Fruit fly (Drosophila melanogaster): Measurements from ENCODE around the gene nAChRalpha7.

The nAChRalpha7 gene

DNA sequence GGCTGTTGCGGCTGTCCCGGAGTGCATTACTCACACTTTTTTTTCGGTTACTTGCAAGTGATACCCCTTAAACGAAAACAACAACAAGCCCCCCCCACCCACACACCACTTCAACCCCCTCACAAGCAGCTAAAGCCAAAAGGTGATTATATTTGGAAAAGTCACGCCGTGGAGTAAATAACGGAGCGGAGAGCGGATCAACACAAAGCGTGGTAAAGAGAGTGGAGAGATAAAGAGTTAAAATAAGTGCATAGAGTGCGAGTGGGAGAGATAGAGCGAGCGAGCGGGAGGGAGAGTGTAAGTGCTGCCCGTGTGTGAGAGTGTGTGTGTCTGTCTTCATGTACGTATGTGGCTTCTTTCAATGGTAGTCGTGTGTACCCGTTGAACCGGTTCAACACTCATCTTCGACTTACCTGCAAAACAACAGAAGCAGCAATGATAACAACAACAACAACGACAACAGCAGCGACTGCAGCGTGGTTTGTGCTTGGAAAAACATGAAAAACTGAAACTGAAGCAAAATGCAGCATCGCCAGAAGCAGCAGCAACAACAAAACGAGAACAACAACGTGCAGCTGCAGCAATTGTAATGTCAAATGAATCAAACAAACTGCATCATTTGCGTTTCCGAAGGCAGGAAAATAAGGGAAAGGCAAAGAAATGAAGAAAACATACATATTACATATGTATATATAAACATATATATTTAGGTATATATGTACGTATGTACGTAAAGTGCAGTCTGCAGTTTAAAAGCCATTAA, 5.4 kb upstream of the nAChRalpha7 start:
- TF ChIP-seq Dll (optimal IDR thresholded peaks at IDR 0.05) (no peak), usp (GFP tag; optimal IDR thresholded peaks at IDR 0.05) (no peak), psq (optimal IDR thresholded peaks at IDR 0.05) (no peak), pan (optimal IDR thresholded peaks at IDR 0.05) (no peak), EcR (GFP tag; optimal IDR thresholded peaks at IDR 0.05) (no peak), CG8478 (optimal IDR thresholded peaks at IDR 0.05) (no peak)

DNA sequence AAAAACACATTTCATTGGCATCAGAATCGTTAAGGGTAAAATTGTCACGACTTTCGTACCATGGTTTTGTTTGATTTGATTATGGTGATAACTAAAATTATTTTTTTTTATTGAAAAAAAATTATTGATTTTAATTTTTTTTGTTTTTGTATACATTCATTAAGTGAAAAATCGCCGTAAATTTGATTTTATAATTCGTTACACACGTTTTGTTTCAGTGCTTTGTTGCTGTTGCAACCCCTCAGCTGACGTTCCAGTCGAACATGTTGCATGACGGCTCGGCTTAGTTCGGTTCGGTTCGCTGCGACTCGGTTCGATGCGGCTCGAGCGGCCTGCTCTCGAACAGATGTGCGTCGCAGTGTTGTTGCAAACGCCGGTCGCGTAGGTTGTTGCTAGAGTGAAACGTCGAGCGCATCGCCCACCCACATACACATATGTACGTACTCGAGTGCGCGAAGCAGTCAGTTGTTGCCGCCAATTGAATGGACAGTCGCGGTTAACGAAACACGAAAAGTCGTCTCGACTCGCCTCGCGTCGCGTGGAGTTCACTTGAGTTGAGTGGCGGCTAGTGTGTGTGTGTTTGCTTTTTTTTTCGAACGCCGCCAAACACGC, 4.7 kb upstream of the nAChRalpha7 start, which contains the start of gene kek5:
kek5 (plus strand) TSS at position 352 of the 612 bp plus-strand sequence.
- TF ChIP-seq EcR (GFP tag; optimal IDR thresholded peaks at IDR 0.05) (no peak), pan (optimal IDR thresholded peaks at IDR 0.05) (no peak), psq (optimal IDR thresholded peaks at IDR 0.05) (no peak), usp (GFP tag; optimal IDR thresholded peaks at IDR 0.05) (no peak), CG8478 (optimal IDR thresholded peaks at IDR 0.05) (no peak), Dll (optimal IDR thresholded peaks at IDR 0.05) (no peak)

DNA sequence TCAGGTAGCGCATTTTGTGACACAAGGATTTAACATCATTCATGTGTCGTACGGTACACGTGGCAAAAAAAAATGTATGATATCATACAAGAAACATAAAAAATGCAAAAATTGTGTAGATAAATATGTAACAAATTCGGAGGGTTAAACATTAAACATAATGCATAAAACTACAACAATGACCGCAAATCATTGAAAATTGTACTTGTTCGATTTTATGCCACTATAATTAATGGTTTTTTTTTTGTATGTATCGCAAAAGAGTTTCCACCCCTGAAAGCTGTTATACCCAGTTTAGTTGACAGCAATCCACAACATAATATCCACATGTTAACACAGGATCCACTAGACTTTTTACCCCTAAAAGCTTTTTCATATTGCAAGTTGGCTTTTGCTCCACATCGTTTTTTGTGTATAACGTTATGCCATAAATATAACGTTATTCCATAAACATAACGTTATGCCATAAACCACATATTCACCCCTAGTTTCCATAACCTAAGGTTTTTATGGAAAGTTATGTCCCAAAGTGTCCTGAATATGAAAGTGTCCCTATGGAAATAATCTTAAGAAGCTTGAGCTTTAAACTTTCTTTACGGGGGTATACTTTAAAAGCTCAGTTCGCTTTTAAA, 704 bp upstream of the nAChRalpha7 start:
- TF ChIP-seq CG8478 (optimal IDR thresholded peaks at IDR 0.05) (no peak), usp (GFP tag; optimal IDR thresholded peaks at IDR 0.05) (no peak), psq (optimal IDR thresholded peaks at IDR 0.05) (no peak), Dll (optimal IDR thresholded peaks at IDR 0.05) (no peak), EcR (GFP tag; optimal IDR thresholded peaks at IDR 0.05) (no peak), pan (optimal IDR thresholded peaks at IDR 0.05) (no peak)

DNA sequence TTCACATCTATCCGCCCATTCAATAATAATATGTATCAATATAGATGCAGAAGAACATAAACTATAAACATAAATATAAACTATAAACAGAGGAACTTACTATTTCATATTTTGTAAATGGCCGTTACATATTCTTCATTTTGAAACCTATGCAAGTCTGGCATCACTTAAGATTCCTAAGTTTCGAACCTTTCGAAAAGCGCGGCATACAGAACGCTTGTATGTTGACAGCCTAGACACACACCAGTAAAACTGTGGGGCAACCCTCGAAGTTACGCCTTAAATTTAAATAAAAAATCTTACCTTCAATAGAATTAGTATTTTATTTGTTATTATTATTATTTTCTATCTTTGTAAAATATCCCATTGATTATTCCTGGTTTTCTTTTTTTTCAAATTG, 21.5 kb downstream of the nAChRalpha7 start:
- TF ChIP-seq EcR (GFP tag; optimal IDR thresholded peaks at IDR 0.05) (no peak), pan (optimal IDR thresholded peaks at IDR 0.05) (no peak), Dll (optimal IDR thresholded peaks at IDR 0.05) (no peak)

- TF ChIP-seq usp (GFP tag; optimal IDR thresholded peaks at IDR 0.05) (no peak), psq (optimal IDR thresholded peaks at IDR 0.05) (no peak), Dll (optimal IDR thresholded peaks at IDR 0.05) (no peak), CG8478 (optimal IDR thresholded peaks at IDR 0.05) (no peak), EcR (GFP tag; optimal IDR thresholded peaks at IDR 0.05) (no peak), pan (optimal IDR thresholded peaks at IDR 0.05) (no peak)
Observed at dm6 chrX:19325729-19326473, 22.3 kb downstream of the nAChRalpha7 start.

DNA sequence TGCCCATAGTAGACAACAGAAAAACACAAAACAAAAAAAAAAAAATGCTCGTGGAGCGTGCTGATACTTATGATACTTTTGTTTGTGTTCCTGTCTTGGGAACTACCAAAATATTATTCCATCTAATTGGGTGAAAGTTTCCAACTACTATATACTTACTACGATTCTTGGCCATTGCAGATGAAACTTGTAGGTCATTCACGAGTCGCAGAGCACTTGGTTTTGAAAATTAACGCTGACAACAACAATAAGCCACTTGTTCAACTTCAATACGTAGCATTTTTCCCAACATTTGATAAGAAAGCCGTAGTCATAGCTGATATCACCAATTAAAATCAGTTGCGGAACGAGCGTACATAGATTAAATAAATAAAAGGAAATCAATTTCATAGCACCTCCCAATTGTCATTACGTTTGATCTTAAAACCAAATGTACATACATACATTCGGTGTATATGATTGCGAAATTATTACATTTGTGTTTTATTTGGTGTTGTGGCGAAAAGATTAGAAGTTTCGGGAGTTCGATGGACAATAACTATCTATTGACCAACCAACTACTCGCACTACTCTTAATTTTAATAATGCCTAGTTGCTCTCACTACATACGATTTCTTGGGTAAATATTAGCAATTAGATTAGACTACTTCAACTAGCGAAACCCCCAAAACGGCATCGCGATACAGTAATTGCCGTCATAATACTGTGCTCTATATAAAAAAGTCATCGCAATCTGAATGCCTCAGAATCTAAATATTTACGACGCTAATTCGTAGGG, 23.5 kb downstream of the nAChRalpha7 start:
- no peak for TF ChIP-seq usp (GFP tag; optimal IDR thresholded peaks at IDR 0.05)
- no peak for TF ChIP-seq EcR (GFP tag; optimal IDR thresholded peaks at IDR 0.05)
- no peak for TF ChIP-seq psq (optimal IDR thresholded peaks at IDR 0.05)
- no peak for TF ChIP-seq pan (optimal IDR thresholded peaks at IDR 0.05)
- no peak for TF ChIP-seq CG8478 (optimal IDR thresholded peaks at IDR 0.05)

DNA sequence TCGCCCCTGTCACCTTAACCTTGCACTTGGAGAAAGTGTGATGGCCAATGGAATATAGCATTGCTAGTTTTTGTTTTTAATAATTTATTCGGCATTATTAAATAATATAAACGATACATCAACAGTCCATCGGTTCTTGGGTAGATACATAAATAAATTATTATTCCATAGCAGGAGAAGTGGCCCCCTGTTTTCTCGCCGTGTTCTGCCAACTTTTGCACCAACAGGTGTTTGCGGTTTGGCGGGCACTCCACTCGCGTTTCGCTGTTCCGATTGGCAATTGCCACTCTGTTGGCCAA, 24.5 kb downstream of the nAChRalpha7 start:
- TF ChIP-seq usp (GFP tag; optimal IDR thresholded peaks at IDR 0.05) (no peak), EcR (GFP tag; optimal IDR thresholded peaks at IDR 0.05) (no peak), psq (optimal IDR thresholded peaks at IDR 0.05) (no peak), CG8478 (optimal IDR thresholded peaks at IDR 0.05) (no peak), pan (optimal IDR thresholded peaks at IDR 0.05) (no peak), Dll (optimal IDR thresholded peaks at IDR 0.05) (no peak)

DNA sequence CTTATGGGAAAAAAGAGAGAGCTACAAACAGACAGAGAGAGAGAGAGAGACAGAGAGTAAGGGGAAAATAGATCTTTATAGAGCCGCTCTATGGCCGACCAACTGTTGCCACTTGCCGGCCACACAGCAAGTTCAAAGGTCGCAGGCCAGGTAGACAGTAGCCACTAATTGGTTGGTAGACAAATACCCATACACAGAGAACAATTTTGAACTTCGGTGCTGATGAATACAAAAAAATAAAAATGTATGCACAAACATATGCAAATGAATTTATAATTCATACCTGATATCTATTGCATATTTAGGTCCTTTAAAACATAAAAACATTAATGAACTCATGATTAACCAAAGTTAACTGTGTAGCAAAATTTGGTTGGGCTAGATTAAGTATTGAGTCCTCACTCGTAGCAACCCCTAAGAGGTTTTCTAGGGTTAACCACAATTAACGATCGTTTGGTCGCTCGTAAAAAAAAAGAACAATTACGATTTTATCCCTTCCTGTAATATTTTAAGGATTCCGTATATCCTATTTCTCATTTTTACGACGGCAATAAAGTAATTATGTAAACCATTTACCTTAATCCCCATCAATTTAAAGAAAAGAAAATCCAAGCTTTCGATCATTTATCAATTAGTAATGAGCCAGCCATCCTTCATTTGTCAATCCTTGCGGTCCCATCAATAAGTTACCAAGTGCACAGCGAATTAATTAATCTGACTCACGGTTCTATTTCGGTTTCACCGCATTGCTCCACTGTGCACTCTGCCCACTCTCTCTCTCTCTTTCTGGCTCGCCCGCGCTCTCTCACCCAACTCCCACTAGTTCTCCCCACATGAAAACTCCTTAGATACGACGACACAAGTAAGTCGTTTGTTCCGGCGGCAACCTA, 25.1 kb downstream of the nAChRalpha7 start:
- TF ChIP-seq CG8478 (optimal IDR thresholded peaks at IDR 0.05): no peak
- TF ChIP-seq pan (optimal IDR thresholded peaks at IDR 0.05): no peak
- no peak for TF ChIP-seq usp (GFP tag; optimal IDR thresholded peaks at IDR 0.05)
- TF ChIP-seq Dll (optimal IDR thresholded peaks at IDR 0.05): no peak
- TF ChIP-seq psq (optimal IDR thresholded peaks at IDR 0.05): no peak

DNA sequence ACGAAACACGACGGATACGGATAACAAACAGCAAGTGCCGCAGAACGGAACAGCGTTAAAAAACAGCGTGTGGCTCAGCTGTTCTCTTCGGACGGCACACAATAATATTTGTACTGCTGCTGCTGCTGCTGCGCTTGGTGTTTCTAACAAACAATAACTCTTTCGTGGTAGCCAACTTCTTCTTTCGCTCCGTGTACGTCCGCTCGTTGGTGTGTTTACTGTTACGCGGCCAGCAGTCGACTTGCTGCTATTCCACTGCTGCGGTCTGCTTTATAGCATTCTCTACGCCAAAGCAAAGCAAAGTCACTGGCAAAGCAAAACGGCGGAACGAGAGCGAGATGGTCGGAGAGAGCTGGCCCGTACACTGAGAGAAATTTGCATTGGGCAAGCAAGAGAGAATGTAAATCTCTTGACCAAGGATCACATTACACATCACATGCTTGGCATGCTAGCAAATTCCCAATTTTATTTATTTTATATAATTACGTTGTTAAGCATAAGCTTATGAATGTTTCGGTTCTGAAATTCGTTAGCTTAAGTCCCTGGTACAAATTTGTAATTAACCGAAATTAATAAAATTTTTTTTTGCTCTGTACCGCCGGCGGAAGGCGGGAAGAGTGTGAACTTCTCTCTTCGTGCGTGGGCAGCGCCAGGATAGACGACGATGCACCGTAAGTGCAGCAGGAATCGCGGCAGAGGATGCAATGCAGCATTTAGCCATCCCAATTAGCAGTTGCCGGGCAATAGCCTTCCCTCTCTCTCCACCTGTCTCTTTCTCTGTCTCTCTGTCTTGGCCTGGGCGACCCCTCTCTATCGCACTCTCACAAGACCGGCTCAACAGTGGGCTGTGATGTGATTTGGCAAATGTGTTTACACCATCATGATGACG, 26.2 kb downstream of the nAChRalpha7 start, which contains the start of gene out:
out (minus strand) TSS at position 287 of the 889 bp plus-strand sequence.
- peak; percentile 54 for TF ChIP-seq Dll (optimal IDR thresholded peaks at IDR 0.05)
- no peak for TF ChIP-seq psq (optimal IDR thresholded peaks at IDR 0.05)

DNA sequence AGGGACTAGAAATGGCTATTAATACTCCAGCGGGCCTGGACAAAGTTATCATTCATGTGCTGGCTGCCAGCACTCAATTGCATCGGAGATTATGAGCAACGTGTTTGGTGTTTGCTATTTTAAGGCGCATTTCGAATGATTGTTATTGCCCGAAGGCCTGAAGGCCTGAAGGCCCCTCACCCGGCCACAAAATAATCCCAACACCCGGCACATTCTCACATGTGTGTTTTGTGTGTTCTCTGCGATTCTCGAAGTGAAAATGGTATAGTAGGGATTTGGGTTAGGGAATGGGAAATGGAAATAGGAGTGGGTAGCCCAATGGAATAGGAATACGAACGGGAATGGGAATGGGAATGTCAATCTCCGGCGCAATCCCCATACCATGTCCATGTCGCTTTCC, 29.3 kb downstream of the nAChRalpha7 start:
- TF ChIP-seq CG8478 (optimal IDR thresholded peaks at IDR 0.05) (no peak), psq (optimal IDR thresholded peaks at IDR 0.05) (no peak), pan (optimal IDR thresholded peaks at IDR 0.05) (no peak), EcR (GFP tag; optimal IDR thresholded peaks at IDR 0.05) (no peak), Dll (optimal IDR thresholded peaks at IDR 0.05) (no peak), usp (GFP tag; optimal IDR thresholded peaks at IDR 0.05) (no peak)

Data from whole organism.